Worm (Caenorhabditis elegans) whole organism, midembryonic: Measurements from ENCODE around the gene Y73F8A.5.

Experiments used
- flt-1 ChIP-seq: fragments of 200-800 bp; sonication (Bioruptor generic); IDR thresholded peaks from 2 replicates; pipeline ENCODE4 v1.3.6; 2022; ENCODE audit warnings: missing genetic modification characterization, missing compliant biosample characterization
- klf-2 ChIP-seq: fragments of 200-800 bp; sonication (Bioruptor generic); conservative IDR thresholded peaks from 2 replicates; pipeline ENCODE4 v1.3.6; 2022; ENCODE audit warnings: missing genetic modification reagents, missing genetic modification characterization, missing compliant biosample characterization
- med-1 ChIP-seq: sonication (generic microtip); optimal IDR thresholded peaks from 2 replicates; lab custom pipeline; 2017; ENCODE audit warnings: missing genetic modification characterization, mild to moderate bottlenecking, missing compliant biosample characterization, antibody characterized with exemption, missing genetic modification reagents; ENCODE audit not compliant: insufficient read depth
- tab-1 ChIP-seq: fragments of 200-800 bp; sonication (Bioruptor generic); IDR thresholded peaks from 2 replicates; pipeline ENCODE4 v1.3.6; 2022; ENCODE audit warnings: missing genetic modification characterization, missing compliant biosample characterization
- ztf-29 ChIP-seq: fragments of 200-800 bp; sonication (Bioruptor generic); IDR thresholded peaks from 2 replicates; pipeline ENCODE4 v1.3.6; 2022; ENCODE audit warnings: missing genetic modification reagents, missing genetic modification characterization, missing compliant biosample characterization

ce11 chrIV:15302151-15302550, 42.5 kb downstream of the Y73F8A.5 start, which contains the start of gene best-21:
- TF ChIP-seq klf-2 (GFP tag; lab: Robert Waterston, UW) (no peak), med-1 (GFP tag; lab: Kevin White, UChicago) (no peak), ztf-29 (GFP tag; lab: Robert Waterston, UW) (no peak), flt-1 (GFP tag; lab: Robert Waterston, UW) (no peak), tab-1 (GFP tag; lab: Robert Waterston, UW) (no peak)
